Fruit fly (Drosophila melanogaster) S2 (cell line): ENCODE measurements around the gene hoe1.

ENCODE experiments used
- CG8478 ChIP-seq: fragments of >200 bp; optimal IDR thresholded peaks from 2 replicates; lab custom pipeline; 2018
- CTCF ChIP-seq, 2 experiments: fragments of >200 bp; optimal IDR thresholded peaks; 2 replicates each; lab custom pipeline; 2018

DNA sequence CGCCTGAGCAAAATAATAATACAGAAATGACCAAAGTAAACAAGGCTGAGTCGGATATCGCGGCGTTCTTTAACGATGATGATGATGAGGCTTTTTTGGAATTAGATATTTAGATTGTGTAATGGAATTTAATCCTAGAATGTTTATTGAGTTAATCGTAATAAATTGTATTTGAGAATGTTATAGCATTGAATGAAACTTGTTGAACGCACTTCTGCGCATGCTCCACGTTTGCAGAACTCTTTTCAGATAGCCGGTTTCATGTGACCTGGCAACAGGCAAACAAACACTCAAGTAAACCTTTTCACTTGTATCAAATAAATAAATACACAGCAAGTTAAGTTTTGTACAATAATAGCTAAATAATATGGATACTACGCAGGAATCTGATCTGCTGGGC lies 25.9 kb upstream of the hoe1 start, which contains the start of gene CG34124:
- TF ChIP-seq CG8478 (lab: Kevin White, UChicago) (no peak), CTCF (optimal IDR thresholded peaks at IDR 0.05; lab: Kevin White, UChicago) (no peak)
